Worm (Caenorhabditis elegans): ENCODE measurements around the gene rnr-2.

DNA sequence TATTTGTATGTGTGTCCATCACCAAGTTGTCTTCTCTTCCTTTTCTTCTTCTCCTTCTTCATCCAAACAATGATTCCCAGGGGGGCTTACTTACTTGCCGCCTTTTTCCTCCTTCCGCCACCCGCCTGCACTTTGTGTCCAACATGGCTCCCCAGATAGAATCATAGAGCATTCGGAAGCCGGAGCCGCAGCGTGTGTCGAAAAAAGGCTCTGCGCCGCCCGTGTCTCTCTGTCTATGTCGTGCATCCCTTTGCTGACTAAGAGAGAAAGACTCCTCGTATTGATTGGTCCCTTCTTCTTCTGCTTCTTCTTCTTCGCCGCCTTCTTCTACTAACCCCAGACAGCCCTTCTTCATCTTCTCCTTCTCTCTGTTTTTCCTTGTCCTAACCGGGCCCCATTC lies 31.0 kb downstream of the rnr-2 start:
- no peak for TF ChIP-seq ama-1 (optimal IDR thresholded peaks at IDR 0.05)
- no peak for TF ChIP-seq ama-1 (GFP tag; optimal IDR thresholded peaks at IDR 0.05)
- TF ChIP-seq F23B12.7 (tag; optimal IDR thresholded peaks at IDR 0.05; ENCODE audit: insufficient read depth) = no peak
- no peak for TF ChIP-seq lag-1 (GFP tag; IDR thresholded peaks at IDR 0.05)
- 0 out of 2 replicates have a peak, but pooled peaks have one; percentile 34 for TF ChIP-seq ztf-25 (GFP tag; IDR thresholded peaks at IDR 0.05)
- no peak for TF ChIP-seq nfya-1 (tag; optimal IDR thresholded peaks at IDR 0.05; ENCODE audit: borderline replicate concordance, insufficient read depth)
- TF ChIP-seq nhr-90 (tag; optimal IDR thresholded peaks at IDR 0.05) = no peak
- no peak for TF ChIP-seq snpc-4 (GFP tag; optimal IDR thresholded peaks at IDR 0.05)
- no peak for TF ChIP-seq snpc-4 (tag; optimal IDR thresholded peaks at IDR 0.05)
- no peak for TF ChIP-seq nhr-27 (tag; optimal IDR thresholded peaks at IDR 0.05)
- no peak for TF ChIP-seq pha-4 (tag; optimal IDR thresholded peaks at IDR 0.05)
- TF ChIP-seq him-1 (tag; optimal IDR thresholded peaks at IDR 0.05) = no peak
- no peak for TF ChIP-seq F52B5.7 (tag; optimal IDR thresholded peaks at IDR 0.05)
- TF ChIP-seq Y79H2A.3 (GFP tag; conservative IDR thresholded peaks at IDR 0.05) = no peak
- TF ChIP-seq F10E7.11 (tag; optimal IDR thresholded peaks at IDR 0.05) = no peak
